Worm (Caenorhabditis elegans) whole organism, L4 larva: ENCODE measurements around the gene rgs-1.
A peak's percentile ranks its signal among the peaks of the same experiment; 100 is the strongest.

Experiments
- D1046.2 ChIP-seq: fragments of 200-800 bp; sonication (Bioruptor generic); IDR thresholded peaks from 2 replicates; pipeline ENCODE4 v1.3.6; 2022; ENCODE audit warnings: missing genetic modification characterization, missing compliant biosample characterization
- F44E2.7 ChIP-seq: fragments of 200-800 bp; sonication (Bioruptor generic); IDR thresholded peaks from 2 replicates; pipeline ENCODE4 v2.1.2; 2022; ENCODE audit warnings: missing genetic modification characterization, missing compliant biosample characterization
- F49E8.2 ChIP-seq: sonication (generic microtip); optimal IDR thresholded peaks from 2 replicates; lab custom pipeline; 2016; ENCODE audit warnings: missing compliant biosample characterization, mild to moderate bottlenecking, missing genetic modification characterization, borderline replicate concordance
- Y105C5A.15 ChIP-seq: fragments of 200-800 bp; sonication (Bioruptor generic); IDR thresholded peaks from 2 replicates; pipeline ENCODE4 v1.3.6; 2022; ENCODE audit warnings: missing genetic modification characterization, missing compliant biosample characterization
- Y48G9A.11 ChIP-seq: fragments of 200-800 bp; sonication (Bioruptor generic); IDR thresholded peaks from 2 replicates; pipeline ENCODE4 v1.3.6; 2022; ENCODE audit warnings: missing genetic modification reagents, missing genetic modification characterization, missing compliant biosample characterization
- ZK546.5 ChIP-seq, 2 experiments: sonication (generic microtip); optimal IDR thresholded peaks; 2 replicates each; lab custom pipeline; 2017; ENCODE audit warnings: missing biosample characterization in 2 of 2, missing genetic modification characterization in 2 of 2
- aha-1 ChIP-seq: fragments of 150-350 bp; peaks from one replicate; lab custom pipeline; 2014; ENCODE audit warnings: missing biosample characterization, missing genetic modification characterization
- ceh-44 ChIP-seq: fragments of 200-800 bp; sonication (Bioruptor generic); IDR thresholded peaks from 2 replicates; pipeline ENCODE4 v1.3.6; 2022; ENCODE audit warnings: missing genetic modification reagents, missing genetic modification characterization, missing compliant biosample characterization
- daf-16 ChIP-seq, 3 experiments: sonication (generic microtip); optimal IDR thresholded peaks; 2 replicates each; lab custom pipeline; 2016 to 2017; ENCODE audit warnings: missing genetic modification characterization in 3 of 3, missing genetic modification reagents in 3 of 3, mild to moderate bottlenecking in 2 of 3, missing compliant biosample characterization in 2 of 3, missing biosample characterization in 1 of 3, moderate library complexity in 1 of 3
- daf-8 ChIP-seq: fragments of 200-800 bp; sonication (Bioruptor generic); IDR thresholded peaks from 2 replicates; pipeline ENCODE4 v1.3.6; 2022; ENCODE audit warnings: missing genetic modification characterization, missing compliant biosample characterization
- dpl-1 ChIP-seq: fragments of 150-350 bp; optimal IDR thresholded peaks from 2 replicates; lab custom pipeline; 2014; ENCODE audit warnings: missing biosample characterization, missing genetic modification reagents, missing genetic modification characterization
- duxl-1 ChIP-seq: sonication (generic microtip); optimal IDR thresholded peaks from 2 replicates; lab custom pipeline; 2016; ENCODE audit warnings: mild to moderate bottlenecking, missing genetic modification characterization, moderate library complexity, missing compliant biosample characterization; ENCODE audit not compliant: poor library complexity
- fos-1 ChIP-seq: fragments of 150-350 bp; optimal IDR thresholded peaks from 2 replicates; lab custom pipeline; 2014; ENCODE audit warnings: missing biosample characterization, missing genetic modification characterization
- hlh-11 ChIP-seq: fragments of 200-800 bp; sonication (Bioruptor generic); optimal IDR thresholded peaks from 2 replicates; lab custom pipeline; 2018; ENCODE audit warnings: mild to moderate bottlenecking, missing genetic modification characterization, missing compliant biosample characterization
- hlh-30 ChIP-seq: sonication (generic microtip); optimal IDR thresholded peaks from 2 replicates; lab custom pipeline; 2017; ENCODE audit warnings: antibody characterized with exemption, mild to moderate bottlenecking, missing genetic modification characterization, missing compliant biosample characterization; ENCODE audit not compliant: insufficient read depth
- hmg-1.1 ChIP-seq: fragments of 200-800 bp; sonication (Bioruptor generic); IDR thresholded peaks from 2 replicates; pipeline ENCODE4 v1.3.6; 2022; ENCODE audit warnings: missing genetic modification reagents, missing genetic modification characterization, missing compliant biosample characterization
- jun-1 ChIP-seq: fragments of 150-350 bp; optimal IDR thresholded peaks from 2 replicates; lab custom pipeline; 2014; ENCODE audit warnings: missing biosample characterization, missing genetic modification reagents, missing genetic modification characterization
- lin-1 ChIP-seq: fragments of 200-800 bp; sonication (Bioruptor generic); IDR thresholded peaks from 2 replicates; pipeline ENCODE4 v1.3.6; 2022; ENCODE audit warnings: missing genetic modification reagents, missing genetic modification characterization, missing compliant biosample characterization
- lin-13 ChIP-seq: fragments of 150-350 bp; optimal IDR thresholded peaks from 2 replicates; lab custom pipeline; 2014; ENCODE audit warnings: missing biosample characterization, missing genetic modification reagents, missing genetic modification characterization
- lin-38 ChIP-seq: fragments of 200-800 bp; sonication (Bioruptor generic); IDR thresholded peaks from 2 replicates; pipeline ENCODE4 v1.3.6; 2022; ENCODE audit warnings: missing genetic modification reagents, missing genetic modification characterization, missing compliant biosample characterization
- lin-39 ChIP-seq: fragments of 150-350 bp; optimal IDR thresholded peaks from 2 replicates; lab custom pipeline; 2014; ENCODE audit warnings: missing biosample characterization, missing genetic modification reagents, missing genetic modification characterization
- lsy-2 ChIP-seq, 2 experiments: fragments of 150-350 bp in 1 of 2; sonication (generic microtip) in 1 of 2; optimal IDR thresholded peaks; 2 replicates each; lab custom pipeline; 2014 to 2017; ENCODE audit warnings: missing biosample characterization in 2 of 2, missing genetic modification characterization in 2 of 2
- mdt-29 ChIP-seq: fragments of 200-800 bp; sonication (Bioruptor generic); IDR thresholded peaks from 2 replicates; pipeline ENCODE4 v1.3.6; 2022; ENCODE audit warnings: missing genetic modification reagents, missing genetic modification characterization, missing compliant biosample characterization
- mep-1 ChIP-seq: fragments of 150-350 bp; sonication (generic microtip); optimal IDR thresholded peaks from 3 replicates; lab custom pipeline; 2014; ENCODE audit warnings: missing biosample characterization, missing genetic modification characterization
- mxl-2 ChIP-seq: fragments of 200-800 bp; sonication (Bioruptor generic); conservative IDR thresholded peaks from 2 replicates; pipeline ENCODE4 v1.3.6; 2022; ENCODE audit warnings: missing genetic modification reagents, missing genetic modification characterization, missing compliant biosample characterization
- nhr-10 ChIP-seq: fragments of 150-350 bp; optimal IDR thresholded peaks from 2 replicates; lab custom pipeline; 2014; ENCODE audit warnings: missing biosample characterization, missing genetic modification characterization
- nhr-102 ChIP-seq: sonication (generic microtip); optimal IDR thresholded peaks from 2 replicates; lab custom pipeline; 2016; ENCODE audit warnings: mild to moderate bottlenecking, missing genetic modification characterization, moderate library complexity, missing compliant biosample characterization
- nhr-111 ChIP-seq: fragments of 200-800 bp; sonication (Bioruptor generic); optimal IDR thresholded peaks from 2 replicates; lab custom pipeline; 2018; ENCODE audit warnings: mild to moderate bottlenecking, missing genetic modification characterization, missing compliant biosample characterization
- nhr-28 ChIP-seq: fragments of 150-350 bp; optimal IDR thresholded peaks from 2 replicates; lab custom pipeline; 2014; ENCODE audit warnings: missing biosample characterization, missing genetic modification characterization
- nhr-42 ChIP-seq: fragments of 200-800 bp; sonication (Bioruptor generic); IDR thresholded peaks from 2 replicates; pipeline ENCODE4 v1.3.6; 2022; ENCODE audit warnings: missing genetic modification characterization, missing compliant biosample characterization
- nhr-48 ChIP-seq: sonication (generic microtip); optimal IDR thresholded peaks from 2 replicates; lab custom pipeline; 2016; ENCODE audit warnings: mild to moderate bottlenecking, missing genetic modification characterization, missing compliant biosample characterization
- pha-4 ChIP-seq, 2 experiments: fragments of 150-350 bp in 1 of 2; fragments of 200-800 bp in 1 of 2; sonication (Bioruptor generic) in 1 of 2; IDR thresholded peaks in 1 of 2; optimal IDR thresholded peaks in 1 of 2; 2 replicates each; pipeline versions ENCODE4 v1.3.6 to Lab custom; 2014 to 2022; ENCODE audit warnings: missing genetic modification characterization in 2 of 2, missing genetic modification reagents in 2 of 2, missing biosample characterization in 1 of 2, missing compliant biosample characterization in 1 of 2
- php-3 ChIP-seq: fragments of 200-800 bp; sonication (Bioruptor generic); IDR thresholded peaks from 2 replicates; pipeline ENCODE4 v1.3.6; 2022; ENCODE audit warnings: missing genetic modification reagents, missing genetic modification characterization, missing compliant biosample characterization
- snpc-1.2 ChIP-seq: fragments of 200-800 bp; sonication (Bioruptor generic); IDR thresholded peaks from 2 replicates; pipeline ENCODE4 v1.3.6; 2022; ENCODE audit warnings: missing genetic modification reagents, missing genetic modification characterization, missing compliant biosample characterization
- snpc-4 ChIP-seq: fragments of 150-350 bp; optimal IDR thresholded peaks from 2 replicates; lab custom pipeline; 2014; ENCODE audit warnings: missing biosample characterization, missing genetic modification characterization
- spr-1 ChIP-seq: sonication (generic microtip); optimal IDR thresholded peaks from 2 replicates; lab custom pipeline; 2016; ENCODE audit warnings: mild to moderate bottlenecking, missing genetic modification characterization, missing compliant biosample characterization
- unc-62 ChIP-seq, 3 experiments: fragments of 150-350 bp in 1 of 3; sonication (generic microtip); optimal IDR thresholded peaks in 2 of 3; peaks in 1 of 3; 1 replicate in 1 of 3; 2 replicates in 2 of 3; lab custom pipeline; 2014 to 2017; ENCODE audit warnings: missing biosample characterization in 3 of 3, missing genetic modification characterization in 3 of 3, missing genetic modification reagents in 3 of 3, missing genotype in 1 of 3
- vab-7 ChIP-seq: fragments of 200-800 bp; sonication (Bioruptor generic); IDR thresholded peaks from 2 replicates; pipeline ENCODE4 v1.3.6; 2022; ENCODE audit warnings: missing genetic modification reagents, missing genetic modification characterization, missing compliant biosample characterization
- zag-1 ChIP-seq: fragments of 150-350 bp; optimal IDR thresholded peaks from 2 replicates; lab custom pipeline; 2014; ENCODE audit warnings: missing biosample characterization, missing genetic modification characterization
- zfp-2 ChIP-seq: sonication (generic microtip); optimal IDR thresholded peaks from 2 replicates; lab custom pipeline; 2016; ENCODE audit warnings: mild to moderate bottlenecking, missing genetic modification characterization, missing compliant biosample characterization

rgs-1 gene

DNA sequence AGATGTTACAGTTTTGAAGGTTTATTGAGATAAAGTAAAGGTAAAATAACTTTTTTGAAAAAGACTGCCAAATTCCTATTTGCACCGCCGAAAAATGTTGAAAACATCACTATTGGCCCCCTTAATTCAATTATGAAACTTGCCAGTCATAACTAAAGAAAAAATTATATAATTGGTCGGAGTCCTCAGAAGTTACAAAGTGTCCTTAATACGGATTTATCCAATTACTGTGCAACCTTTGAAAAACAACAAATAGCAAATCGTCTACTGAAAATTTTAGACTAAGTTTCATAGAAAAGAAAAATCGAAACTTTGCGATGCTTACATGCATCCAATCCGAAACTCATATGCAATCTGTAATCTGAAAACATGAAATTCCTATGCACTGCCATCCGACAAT lies 31.8 kb downstream of the rgs-1 start:
- TF ChIP-seq aha-1 (tag; lab: Kevin White, UChicago), result peak; percentile 65
- no peak for TF ChIP-seq hlh-30 (tag; lab: Kevin White, UChicago)

DNA sequence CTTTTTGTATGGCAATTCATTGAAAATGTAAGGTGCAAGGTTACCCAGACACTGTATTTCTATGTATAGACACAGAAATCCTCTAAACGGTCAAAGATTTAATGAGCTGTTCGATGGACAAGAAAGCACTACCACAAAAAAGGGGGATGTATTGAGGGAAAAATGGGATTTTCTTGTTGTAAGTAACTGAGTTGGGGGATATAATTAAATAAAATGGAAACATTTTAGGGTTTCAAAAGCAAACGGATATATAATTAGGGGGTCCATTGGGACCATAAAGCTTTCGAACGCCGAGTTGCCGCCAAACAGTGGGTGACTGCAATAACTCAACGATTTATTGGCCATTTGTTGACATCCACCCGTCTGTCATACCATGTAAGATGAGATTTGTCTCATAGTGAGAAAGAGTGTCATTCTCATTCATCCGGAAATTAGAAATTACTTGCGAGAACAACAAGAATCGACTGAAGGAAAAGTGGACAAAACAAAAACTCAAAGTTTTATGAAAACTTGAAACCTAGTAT lies 34.2 kb downstream of the rgs-1 start:
- TF ChIP-seq aha-1 (tag; lab: Kevin White, UChicago) (peak; percentile 66), lin-38 (GFP tag; lab: Robert Waterston, UW) (no peak), Y48G9A.11 (GFP tag; lab: Robert Waterston, UW) (no peak), unc-62 (GFP tag; optimal IDR thresholded peaks at IDR 0.05 in 1 of 2; lab: Kevin White, UChicago) (peak in 1 of 2 experiments; percentile 58), unc-62 (tag; optimal IDR thresholded peaks at IDR 0.05; lab: Kevin White, UChicago) (no peak)

DNA sequence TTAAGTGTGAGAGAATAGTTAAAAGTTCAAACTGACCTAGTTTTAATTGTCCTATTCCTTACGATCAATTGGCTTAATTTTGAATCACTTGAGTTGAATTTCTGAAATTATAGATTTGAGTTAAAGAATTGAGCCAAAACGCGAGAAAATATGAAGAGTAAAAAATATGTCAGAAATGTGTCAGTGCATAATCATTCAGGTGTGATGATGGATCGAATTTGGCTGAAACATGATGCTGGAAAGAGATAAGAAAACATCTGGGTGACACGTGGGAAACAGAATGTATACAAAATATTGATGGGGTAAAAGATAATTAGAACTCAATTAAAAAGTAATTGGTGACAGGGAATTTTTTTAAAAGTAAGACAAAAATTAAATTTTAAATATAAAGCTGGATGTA lies 42.6 kb downstream of the rgs-1 start, which contains the start of gene R10E12.2:
TSS of gene R10E12.2 (minus strand) at position 101 of the 400 bp plus-strand sequence.
- no peak for TF ChIP-seq F44E2.7 (GFP tag; lab: Robert Waterston, UW)
- TF ChIP-seq php-3 (GFP tag; lab: Robert Waterston, UW), result no peak

DNA sequence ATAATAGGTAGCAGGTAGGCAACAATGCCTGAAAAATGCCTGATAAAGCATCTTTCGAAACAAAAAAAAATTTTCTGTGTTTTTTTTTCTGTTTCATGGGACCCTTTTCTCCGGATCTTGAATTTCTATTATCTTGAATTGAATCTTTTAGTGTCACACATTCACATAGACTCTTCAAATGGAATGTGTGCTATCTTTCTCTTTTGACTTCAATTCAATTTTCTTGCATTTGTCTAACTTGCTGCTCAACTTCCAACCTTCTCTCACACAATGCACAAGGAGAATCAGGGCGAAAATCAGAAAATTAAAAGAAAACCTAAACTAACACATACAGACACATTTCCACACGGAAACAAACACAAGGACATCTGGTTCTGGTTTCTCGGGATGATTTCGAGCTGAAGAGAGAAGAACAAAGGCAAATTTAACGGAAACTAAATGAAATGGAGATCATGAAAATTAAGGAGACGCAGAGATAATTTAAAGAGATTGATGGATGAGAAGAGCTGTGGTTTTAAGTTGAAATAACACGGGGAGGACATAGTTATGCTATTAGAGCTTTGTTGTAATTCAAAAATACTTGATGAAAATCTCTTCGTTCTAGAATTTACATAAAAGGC lies 44.1 kb downstream of the rgs-1 start:
- TF ChIP-seq snpc-1.2 (GFP tag; lab: Robert Waterston, UW) (no peak), nhr-48 (no peak), lsy-2 (tag; optimal IDR thresholded peaks at IDR 0.05; lab: Kevin White, UChicago) (no peak), pha-4 (GFP tag; IDR thresholded peaks at IDR 0.05; lab: Robert Waterston, UW) (no peak), pha-4 (tag; optimal IDR thresholded peaks at IDR 0.05; lab: Kevin White, UChicago) (no peak), nhr-28 (tag; lab: Kevin White, UChicago) (no peak), lin-13 (GFP tag; lab: Kevin White, UChicago) (no peak), nhr-102 (tag; lab: Kevin White, UChicago) (no peak), F49E8.2 (tag; lab: Kevin White, UChicago) (no peak), fos-1 (no peak), hlh-11 (tag; lab: Kevin White, UChicago) (no peak), Y48G9A.11 (GFP tag; lab: Robert Waterston, UW) (no peak), dpl-1 (GFP tag; lab: Kevin White, UChicago) (no peak), nhr-42 (no peak), snpc-4 (tag; lab: Kevin White, UChicago) (no peak)

DNA sequence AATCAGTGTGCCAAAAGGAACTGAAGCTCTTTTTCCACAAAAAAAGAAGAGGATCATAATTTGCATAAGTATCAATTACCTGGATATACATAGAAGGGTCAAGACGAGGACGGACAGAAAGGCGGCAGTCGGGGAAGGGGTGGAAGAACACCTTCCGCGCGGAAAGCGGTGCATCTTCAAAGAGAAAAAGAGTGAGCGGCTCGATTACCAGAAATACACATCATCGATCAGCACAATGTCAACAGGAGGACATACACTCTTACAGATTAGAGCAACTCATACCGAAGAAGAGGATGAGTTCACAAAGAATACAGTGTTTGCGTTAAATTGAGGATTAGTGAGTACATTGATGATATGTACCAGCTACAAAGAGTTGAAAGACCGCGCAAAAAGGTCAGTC lies 47.0 kb downstream of the rgs-1 start:
- TF ChIP-seq hmg-1.1 (GFP tag; lab: Robert Waterston, UW), result no peak
- TF ChIP-seq lin-1 (GFP tag; lab: Robert Waterston, UW), result no peak
- TF ChIP-seq spr-1 (tag; lab: Kevin White, UChicago), result no peak
- no peak for TF ChIP-seq mdt-29
- TF ChIP-seq duxl-1 (tag; lab: Kevin White, UChicago), result no peak
- TF ChIP-seq lsy-2 (tag; optimal IDR thresholded peaks at IDR 0.05; lab: Kevin White, UChicago), result no peak
- peak; percentile 90 for TF ChIP-seq aha-1 (tag; lab: Kevin White, UChicago)
- TF ChIP-seq, all 104 proteins: peak for 1

DNA sequence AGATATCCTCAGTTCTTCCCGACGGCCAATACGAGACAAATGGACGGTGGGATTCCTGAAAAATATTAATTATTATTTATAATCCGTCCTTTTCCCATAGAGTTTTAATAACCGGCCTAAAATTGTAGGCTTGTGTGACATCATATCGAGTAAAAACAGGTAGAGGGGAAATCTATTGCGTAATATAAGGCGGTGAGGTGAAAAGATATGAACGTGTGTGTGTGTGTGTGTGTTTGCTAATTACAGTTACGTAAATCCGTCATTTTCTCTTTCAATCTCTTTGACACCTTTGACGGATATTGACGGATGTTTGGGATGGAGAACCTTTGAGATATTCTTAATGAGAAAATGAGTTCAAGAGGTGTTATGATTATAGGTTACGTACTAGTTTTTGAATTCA lies 50.9 kb downstream of the rgs-1 start:
- TF ChIP-seq ZK546.5 (tag; optimal IDR thresholded peaks at IDR 0.05; lab: Kevin White, UChicago) (no peak), Y48G9A.11 (GFP tag; lab: Robert Waterston, UW) (no peak), lin-39 (no peak), nhr-10 (tag; lab: Kevin White, UChicago) (no peak), nhr-111 (GFP tag; lab: Kevin White, UChicago) (no peak), zfp-2 (tag; lab: Kevin White, UChicago) (no peak), jun-1 (tag; lab: Kevin White, UChicago) (no peak), Y105C5A.15 (GFP tag; lab: Robert Waterston, UW) (no peak), mxl-2 (GFP tag; lab: Robert Waterston, UW) (no peak), D1046.2 (GFP tag; lab: Robert Waterston, UW) (no peak), daf-16 (GFP tag; optimal IDR thresholded peaks at IDR 0.05; lab: Kevin White, UChicago) (no peak), daf-16 (tag; optimal IDR thresholded peaks at IDR 0.05; lab: Kevin White, UChicago) (no peak), daf-8 (no peak), vab-7 (GFP tag; lab: Robert Waterston, UW) (no peak), mep-1 (tag; lab: Kevin White, UChicago) (no peak), ceh-44 (GFP tag; lab: Robert Waterston, UW) (no peak), zag-1 (tag; lab: Kevin White, UChicago) (no peak)
